Fruit fly (Drosophila melanogaster): ENCODE data around the gene eRF3.

Gene eRF3

dm6 chr2L:12459841-12460240, 25.6 kb downstream of the eRF3 start (continued):
- no peak for TF ChIP-seq fu2 (GFP tag; optimal IDR thresholded peaks at IDR 0.05)
- no peak for TF ChIP-seq CG12155 (GFP tag; optimal IDR thresholded peaks at IDR 0.05)
- no peak for TF ChIP-seq unc-4 (GFP tag; IDR thresholded peaks at IDR 0.05; ENCODE audit: partially characterized antibody)
- TF ChIP-seq Optix (GFP tag; IDR thresholded peaks at IDR 0.05) = no peak
- no peak for TF ChIP-seq jumu (GFP tag; optimal IDR thresholded peaks at IDR 0.05)
- no peak for TF ChIP-seq HLH4C (GFP tag; IDR thresholded peaks at IDR 0.05; ENCODE audit: partially characterized antibody)
- no peak for TF ChIP-seq cas (GFP tag; IDR thresholded peaks at IDR 0.05)
- TF ChIP-seq tll (GFP tag; optimal IDR thresholded peaks at IDR 0.05) = no peak
- peak; percentile 29 for TF ChIP-seq CG15479 (GFP tag; optimal IDR thresholded peaks at IDR 0.05)
- no peak for TF ChIP-seq CG4424 (GFP tag; optimal IDR thresholded peaks at IDR 0.05)
- TF ChIP-seq CG6175 (GFP tag; IDR thresholded peaks at IDR 0.05) = no peak
- TF ChIP-seq ap (GFP tag; IDR thresholded peaks at IDR 0.05) = no peak
- no peak for TF ChIP-seq Nf-YB (GFP tag; optimal IDR thresholded peaks at IDR 0.05)
- TF ChIP-seq CG11696 (GFP tag; IDR thresholded peaks at IDR 0.05) = no peak
- TF ChIP-seq BEAF-32 (GFP tag; optimal IDR thresholded peaks at IDR 0.05) = no peak
- TF ChIP-seq Sry-β (GFP tag; optimal IDR thresholded peaks at IDR 0.05) = no peak
- no peak for TF ChIP-seq CG2875 (GFP tag; optimal IDR thresholded peaks at IDR 0.05)
- TF ChIP-seq CG9932 (GFP tag; IDR thresholded peaks at IDR 0.05) = 0 out of 2 replicates have a peak, but pooled peaks have one; percentile 27
- no peak for TF ChIP-seq Atf3 (GFP tag; optimal IDR thresholded peaks at IDR 0.05)
- no peak for TF ChIP-seq jigr1 (GFP tag; IDR thresholded peaks at IDR 0.05)
- no peak for TF ChIP-seq CG7357 (GFP tag; IDR thresholded peaks at IDR 0.05)
- no peak for TF ChIP-seq luna (GFP tag; optimal IDR thresholded peaks at IDR 0.05)
- no peak for TF ChIP-seq CG10147 (GFP tag; optimal IDR thresholded peaks at IDR 0.05)
- TF ChIP-seq CG11560 (tag; IDR thresholded peaks at IDR 0.05) = no peak
- TF ChIP-seq tio (GFP tag; optimal IDR thresholded peaks at IDR 0.05) = no peak
- TF ChIP-seq ci (GFP tag; IDR thresholded peaks at IDR 0.05) = 0 out of 3 replicates have a peak, but pooled peaks have one; percentile 6
- TF ChIP-seq Hr78 (GFP tag; optimal IDR thresholded peaks at IDR 0.05) = peak in 1 of 2 experiments; percentile 28
- TF ChIP-seq sd (tag; optimal IDR thresholded peaks at IDR 0.05) = no peak
- TF ChIP-seq CG32532 (GFP tag; IDR thresholded peaks at IDR 0.05) = peak; percentile 25; the same call in 1 of the 2 replicates
- TF ChIP-seq amos (GFP tag; IDR thresholded peaks at IDR 0.05; ENCODE audit: partially characterized antibody) = no peak
- no peak for TF ChIP-seq otp (GFP tag; IDR thresholded peaks at IDR 0.05)
- peak; percentile 34 for TF ChIP-seq sqz (GFP tag; optimal IDR thresholded peaks at IDR 0.05)
- TF ChIP-seq E2f2 (GFP tag; IDR thresholded peaks at IDR 0.05) = 0 out of 2 replicates have a peak, but pooled peaks have one; percentile 6
- no peak for TF ChIP-seq CG10267 (tag; optimal IDR thresholded peaks at IDR 0.05)
- no peak for TF ChIP-seq pita (GFP tag; optimal IDR thresholded peaks at IDR 0.05)
- no peak for TF ChIP-seq h (optimal IDR thresholded peaks at IDR 0.05)
- peak; percentile 15; the same call in 1 of the 2 replicates for TF ChIP-seq chm (GFP tag; IDR thresholded peaks at IDR 0.05)
- no peak for TF ChIP-seq CG16815 (GFP tag; optimal IDR thresholded peaks at IDR 0.05)
- no peak for TF ChIP-seq ash1 (GFP tag; optimal IDR thresholded peaks at IDR 0.05)
- TF ChIP-seq mirr (GFP tag; optimal IDR thresholded peaks at IDR 0.05) = no peak
- TF ChIP-seq CG30403 (GFP tag; optimal IDR thresholded peaks at IDR 0.05) = no peak
- TF ChIP-seq CG18599 (GFP tag; optimal IDR thresholded peaks at IDR 0.05) = no peak
- TF ChIP-seq pros (GFP tag; optimal IDR thresholded peaks at IDR 0.05) = peak; percentile 81
- TF ChIP-seq zf30C (GFP tag; optimal IDR thresholded peaks at IDR 0.05) = no peak
- no peak for TF ChIP-seq CG3065 (GFP tag; optimal IDR thresholded peaks at IDR 0.05)
- TF ChIP-seq Dbx (GFP tag; IDR thresholded peaks at IDR 0.05) = peak; percentile 58; the same call in 2 of the 3 replicates
- TF ChIP-seq Hmx (GFP tag; optimal IDR thresholded peaks at IDR 0.05) = no peak
- TF ChIP-seq CG6272 (GFP tag; IDR thresholded peaks at IDR 0.05) = no peak
- no peak for TF ChIP-seq mam (GFP tag; optimal IDR thresholded peaks at IDR 0.05)
- no peak for TF ChIP-seq ham (GFP tag; IDR thresholded peaks at IDR 0.05)
- TF ChIP-seq ATbp (GFP tag; optimal IDR thresholded peaks at IDR 0.05) = no peak

Measured in whole organism, embryonic.